Fruit fly (Drosophila melanogaster) whole organism, embryonic: Measurements from ENCODE around the gene Mon1.
A peak's percentile ranks its signal among the peaks of the same experiment; 100 is the strongest.

Source experiments
- CG12104 ChIP-seq: fragments of 200-800 bp; sonication (Bioruptor generic); optimal IDR thresholded peaks from 3 replicates; lab custom pipeline; 2016; ENCODE audit warnings: missing biosample characterization, missing genetic modification characterization
- Sox100B ChIP-seq: fragments of 200-800 bp; sonication (Bioruptor generic); optimal IDR thresholded peaks from 3 replicates; lab custom pipeline; 2018; ENCODE audit warnings: missing biosample characterization, mild to moderate bottlenecking, missing genetic modification characterization
- Tbp ChIP-seq: fragments of >200 bp; optimal IDR thresholded peaks from 2 replicates; lab custom pipeline; 2018; ENCODE audit warnings: missing biosample characterization, missing genetic modification characterization
- amos ChIP-seq: fragments of 200-800 bp; sonication (Bioruptor generic); IDR thresholded peaks from 2 replicates; pipeline ENCODE4 v1.3.6; 2022; ENCODE audit warnings: missing biosample characterization, missing genetic modification characterization; ENCODE audit not compliant: partially characterized antibody
- peb ChIP-seq: fragments of 200-800 bp; sonication (Bioruptor generic); IDR thresholded peaks from 2 replicates; pipeline ENCODE4 v1.3.6; 2022; ENCODE audit warnings: missing biosample characterization, missing genetic modification characterization
- psq ChIP-seq: fragments of 200-800 bp; sonication (Bioruptor generic); optimal IDR thresholded peaks from 2 replicates; lab custom pipeline; 2017; ENCODE audit warnings: missing biosample characterization, missing genetic modification characterization

DNA sequence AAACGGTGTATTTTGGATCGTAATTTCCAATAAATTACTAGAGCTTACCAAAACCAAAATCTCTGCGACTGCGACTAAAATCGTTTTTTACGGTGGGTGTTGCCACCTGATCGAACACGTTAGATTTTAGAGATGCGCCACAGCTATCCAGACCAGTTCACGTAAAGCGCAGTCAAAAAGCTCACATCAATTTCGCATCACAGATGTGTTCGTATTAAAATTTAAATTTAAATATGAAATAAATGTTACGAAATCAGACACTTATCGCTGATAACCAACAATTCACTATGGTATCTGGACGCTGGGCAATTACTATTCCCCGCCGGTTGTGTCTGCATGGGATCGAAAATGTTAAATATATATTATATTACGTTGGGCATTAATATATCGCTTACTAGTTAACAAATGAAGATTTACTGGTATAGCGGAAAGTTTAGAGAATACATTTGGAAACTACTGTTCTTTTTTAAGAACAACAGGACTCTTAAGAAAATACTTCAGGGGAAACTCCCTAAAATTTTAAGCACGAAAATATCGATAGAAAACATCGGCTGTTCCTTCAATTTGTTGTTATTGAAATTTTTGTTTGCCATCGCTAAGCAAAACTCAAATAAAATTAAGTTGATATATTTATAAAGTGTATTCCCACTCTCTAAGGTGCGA is 3.1 kb upstream of the Mon1 start, which contains the start of the genes mxt and CG11927:
- TF ChIP-seq psq (no peak), CG12104 (GFP tag; lab: Kevin White, UChicago) (peak; percentile 26), peb (no peak), Tbp (GFP tag; lab: Kevin White, UChicago) (no peak), Sox100B (no peak), amos (GFP tag; lab: Robert Waterston, UW) (peak; percentile 89)
